Fruit fly (Drosophila melanogaster) whole organism, wandering third instar larva: ENCODE measurements around the gene st.

Experiments used
- Abd-B ChIP-seq: fragments of >200 bp; optimal IDR thresholded peaks from 2 replicates; lab custom pipeline; 2017; ENCODE audit warnings: missing biosample characterization, missing genetic modification characterization
- CG32264 ChIP-seq: fragments of 200-800 bp; sonication (Bioruptor generic); optimal IDR thresholded peaks from 2 replicates; lab custom pipeline; 2016; ENCODE audit warnings: missing biosample characterization, missing genetic modification characterization
- Dfd ChIP-seq: fragments of >200 bp; optimal IDR thresholded peaks from 2 replicates; lab custom pipeline; 2017; ENCODE audit warnings: missing biosample characterization, missing genetic modification characterization
- GATAd ChIP-seq: sonication (Bioruptor generic); optimal IDR thresholded peaks from 2 replicates; lab custom pipeline; 2016; ENCODE audit warnings: missing biosample characterization, missing genetic modification characterization
- Hnf4 ChIP-seq: fragments of 200-800 bp; sonication (Bioruptor generic); optimal IDR thresholded peaks from 2 replicates; lab custom pipeline; 2016; ENCODE audit warnings: missing biosample characterization, mild to moderate bottlenecking, missing genetic modification characterization
- Hr78 ChIP-seq: fragments of >200 bp; optimal IDR thresholded peaks from 2 replicates; lab custom pipeline; 2017; ENCODE audit warnings: missing biosample characterization, missing genetic modification characterization
- Hr83 ChIP-seq: fragments of 200-300 bp; sonication (Bioruptor generic); optimal IDR thresholded peaks from 2 replicates; lab custom pipeline; 2016; ENCODE audit warnings: missing biosample characterization, mild to moderate bottlenecking, missing genetic modification characterization, moderate library complexity; ENCODE audit not compliant: poor library complexity, severe bottlenecking
- Jra ChIP-seq: sonication (Bioruptor generic); optimal IDR thresholded peaks from 2 replicates; lab custom pipeline; 2016; ENCODE audit warnings: missing biosample characterization, missing genetic modification characterization
- Mio ChIP-seq: sonication (Bioruptor generic); optimal IDR thresholded peaks from 2 replicates; lab custom pipeline; 2016; ENCODE audit warnings: missing biosample characterization, missing genetic modification characterization
- Myc ChIP-seq: fragments of >200 bp; optimal IDR thresholded peaks from 2 replicates; lab custom pipeline; 2017
- N ChIP-seq: fragments of >200 bp; optimal IDR thresholded peaks from 2 replicates; lab custom pipeline; 2018; ENCODE audit warnings: missing biosample characterization, missing external identifiers, missing genetic modification characterization
- OdsH ChIP-seq: fragments of 200-800 bp; sonication (Bioruptor generic); optimal IDR thresholded peaks from 2 replicates; lab custom pipeline; 2016; ENCODE audit warnings: missing biosample characterization, mild to moderate bottlenecking, missing genetic modification characterization
- Sp1 ChIP-seq: fragments of 200-800 bp; sonication (Bioruptor generic); optimal IDR thresholded peaks from 3 replicates; lab custom pipeline; 2019; ENCODE audit warnings: missing biosample characterization, mild to moderate bottlenecking, missing genetic modification characterization, moderate library complexity
- Vsx2 ChIP-seq: fragments of 200-300, 225-300 bp; sonication (Bioruptor generic); optimal IDR thresholded peaks from 2 replicates; lab custom pipeline; 2018; ENCODE audit warnings: missing biosample characterization, missing genetic modification characterization; ENCODE audit not compliant: partially characterized antibody
- br ChIP-seq: fragments of 200-800 bp; sonication (Bioruptor generic); optimal IDR thresholded peaks from 2 replicates; lab custom pipeline; 2016; ENCODE audit warnings: missing biosample characterization, missing genetic modification characterization
- brk ChIP-seq: fragments of 200-800 bp; sonication (Bioruptor generic); optimal IDR thresholded peaks from 2 replicates; lab custom pipeline; 2016; ENCODE audit warnings: missing biosample characterization, mild to moderate bottlenecking, missing genetic modification characterization
- dl ChIP-seq, 2 experiments: fragments of 175-275, 200-275 bp in 1 of 2; fragments of 200-275 bp in 1 of 2; sonication (Bioruptor generic); optimal IDR thresholded peaks; lab custom pipeline; 2018; ENCODE audit warnings: mild to moderate bottlenecking in 2 of 2, missing biosample characterization in 2 of 2, missing genetic modification characterization in 2 of 2, moderate library complexity in 2 of 2; ENCODE audit not compliant: partially characterized antibody in 2 of 2, insufficient read depth in 1 of 2
- dsf ChIP-seq: sonication (Bioruptor generic); optimal IDR thresholded peaks from 2 replicates; lab custom pipeline; 2016; ENCODE audit warnings: missing biosample characterization, missing genetic modification characterization, borderline replicate concordance
- ey ChIP-seq: fragments of 200-800 bp; sonication (Bioruptor generic); optimal IDR thresholded peaks from 2 replicates; lab custom pipeline; 2016; ENCODE audit warnings: missing biosample characterization, missing genetic modification characterization
- foxo ChIP-seq, 2 experiments: fragments of 200-800 bp; sonication (Bioruptor generic); optimal IDR thresholded peaks; 2 replicates in 1 of 2; 3 replicates in 1 of 2; lab custom pipeline; 2016 to 2017; ENCODE audit warnings: missing biosample characterization in 2 of 2, missing genetic modification characterization in 2 of 2
- fru ChIP-seq: fragments of 200-800 bp; sonication (Bioruptor generic); optimal IDR thresholded peaks from 3 replicates; lab custom pipeline; 2016; ENCODE audit warnings: missing biosample characterization, mild to moderate bottlenecking, missing genetic modification characterization
- h ChIP-seq: fragments of 200-800 bp; sonication (Bioruptor generic); optimal IDR thresholded peaks from 3 replicates; lab custom pipeline; 2016; ENCODE audit warnings: missing biosample characterization, mild to moderate bottlenecking, missing genetic modification characterization
- jim ChIP-seq: fragments of 175-275, 200-325 bp; sonication (Bioruptor generic); optimal IDR thresholded peaks from 2 replicates; lab custom pipeline; 2016; ENCODE audit warnings: missing biosample characterization, mild to moderate bottlenecking, missing genetic modification characterization
- lola ChIP-seq: fragments of >200 bp; optimal IDR thresholded peaks from 2 replicates; lab custom pipeline; 2017; ENCODE audit warnings: missing biosample characterization, missing genetic modification characterization
- psq ChIP-seq: fragments of 200-800 bp; sonication (Bioruptor generic); optimal IDR thresholded peaks from 3 replicates; lab custom pipeline; 2017; ENCODE audit warnings: missing biosample characterization, mild to moderate bottlenecking, missing genetic modification characterization, moderate library complexity
- sage ChIP-seq: fragments of 200-800 bp; sonication (Bioruptor generic); optimal IDR thresholded peaks from 2 replicates; lab custom pipeline; 2016; ENCODE audit warnings: missing biosample characterization, mild to moderate bottlenecking, missing genetic modification characterization
- sv ChIP-seq: fragments of 200-800 bp; sonication (Bioruptor generic); optimal IDR thresholded peaks from 3 replicates; lab custom pipeline; 2016; ENCODE audit warnings: missing biosample characterization, missing genetic modification characterization
- tai ChIP-seq: sonication (Bioruptor generic); optimal IDR thresholded peaks from 2 replicates; lab custom pipeline; 2016; ENCODE audit warnings: missing biosample characterization, missing genetic modification characterization
- usp ChIP-seq: fragments of >200 bp; optimal IDR thresholded peaks from 2 replicates; lab custom pipeline; 2017; ENCODE audit warnings: missing biosample characterization, missing genetic modification characterization
- woc ChIP-seq: sonication (Bioruptor generic); optimal IDR thresholded peaks from 2 replicates; lab custom pipeline; 2016; ENCODE audit warnings: missing biosample characterization, mild to moderate bottlenecking, missing genetic modification characterization

st gene

dm6 chr3L:16495235-16495634 is 2.2 kb upstream of the st start:
- no peak for TF ChIP-seq woc
- TF ChIP-seq OdsH: no peak
- no peak for TF ChIP-seq br (GFP tag; lab: Kevin White, UChicago)
- TF ChIP-seq lola: no peak
- TF ChIP-seq Mio: no peak
- no peak for TF ChIP-seq usp (GFP tag; lab: Kevin White, UChicago)
- no peak for TF ChIP-seq N (GFP tag; lab: Kevin White, UChicago)
- TF ChIP-seq Sp1 (GFP tag; lab: Kevin White, UChicago): no peak
- no peak for TF ChIP-seq foxo (GFP tag; optimal IDR thresholded peaks at IDR 0.05; lab: Kevin White, UChicago)
- no peak for TF ChIP-seq Dfd
- TF ChIP-seq ey (GFP tag; lab: Kevin White, UChicago): no peak
- no peak for TF ChIP-seq Hr83
- TF ChIP-seq, all 38 proteins: peak for 0

- TF ChIP-seq ey (GFP tag; lab: Kevin White, UChicago) (no peak), woc (no peak), Hnf4 (GFP tag; lab: Kevin White, UChicago) (no peak), br (GFP tag; lab: Kevin White, UChicago) (no peak), Dfd (no peak), Mio (no peak), Hr83 (no peak), brk (GFP tag; lab: Kevin White, UChicago) (no peak), Myc (no peak), Jra (GFP tag; lab: Kevin White, UChicago) (no peak), lola (no peak), CG32264 (GFP tag; lab: Kevin White, UChicago) (no peak), Abd-B (GFP tag; lab: Kevin White, UChicago) (no peak), sage (no peak), psq (GFP tag; lab: Kevin White, UChicago) (no peak), h (GFP tag; lab: Kevin White, UChicago) (no peak), Vsx2 (GFP tag; lab: Kevin White, UChicago) (no peak)
Measured at dm6 chr3L:16495989-16496797, 1.3 kb upstream of the st start, which contains the start of gene CG42514. Gene CG42514, minus strand, starts transcription at chr3L:16496236.

DNA sequence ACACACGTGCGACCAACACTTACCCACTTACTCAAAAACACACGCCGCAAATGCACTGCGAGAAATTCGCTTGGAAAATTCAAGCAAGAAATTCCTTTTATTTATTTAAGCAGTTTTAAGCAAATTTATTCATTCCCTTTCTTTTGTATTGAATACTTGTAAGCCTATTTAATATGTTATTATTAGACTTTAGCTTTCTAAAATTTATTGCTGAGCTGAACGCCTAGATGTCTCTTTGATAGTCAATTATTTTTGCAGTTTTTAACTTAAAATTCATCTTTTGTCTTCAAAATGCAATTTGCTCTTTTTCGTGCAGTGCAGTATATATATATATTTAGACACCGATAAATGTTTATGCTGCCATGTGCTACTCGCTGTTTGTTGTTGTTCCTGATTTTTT is 36.5 kb downstream of the st start:
- TF ChIP-seq foxo (GFP tag; optimal IDR thresholded peaks at IDR 0.05; lab: Kevin White, UChicago) (no peak), dsf (GFP tag; lab: Kevin White, UChicago) (no peak), Hnf4 (GFP tag; lab: Kevin White, UChicago) (no peak), Hr78 (GFP tag; lab: Kevin White, UChicago) (no peak), Sp1 (GFP tag; lab: Kevin White, UChicago) (no peak), woc (no peak), ey (GFP tag; lab: Kevin White, UChicago) (no peak), sv (GFP tag; lab: Kevin White, UChicago) (peak; percentile 74), lola (no peak), fru (GFP tag; lab: Kevin White, UChicago) (peak; percentile 11), tai (GFP tag; lab: Kevin White, UChicago) (no peak), br (GFP tag; lab: Kevin White, UChicago) (no peak), Mio (no peak), h (GFP tag; lab: Kevin White, UChicago) (peak; percentile 17), GATAd (no peak), Myc (no peak)

- TF ChIP-seq Mio (no peak), usp (GFP tag; lab: Kevin White, UChicago) (no peak), sage (no peak), h (GFP tag; lab: Kevin White, UChicago) (no peak), tai (GFP tag; lab: Kevin White, UChicago) (no peak), ey (GFP tag; lab: Kevin White, UChicago) (no peak), dl (GFP tag; optimal IDR thresholded peaks at IDR 0.05; lab: Kevin White, UChicago; ENCODE audit: insufficient read depth in 1 of 2, partially characterized antibody in 2 of 2) (no peak), brk (GFP tag; lab: Kevin White, UChicago) (no peak), Jra (GFP tag; lab: Kevin White, UChicago) (no peak), jim (GFP tag; lab: Kevin White, UChicago) (no peak), sv (GFP tag; lab: Kevin White, UChicago) (no peak), woc (no peak), foxo (GFP tag; optimal IDR thresholded peaks at IDR 0.05; lab: Kevin White, UChicago) (no peak)
Measured at dm6 chr3L:16542998-16543624, 45.7 kb downstream of the st start, which contains the start of gene CG43373. Gene CG43373, minus strand, starts transcription at chr3L:16543370.
